Worm (Caenorhabditis elegans) whole organism, mixed stage, embryonic: Measurements from ENCODE around the gene mpst-1.

Source experiments
- bed-3 ChIP-seq: fragments of 200-800 bp; sonication (Bioruptor generic); optimal IDR thresholded peaks from 3 replicates; lab custom pipeline; 2018; ENCODE audit warnings: mild to moderate bottlenecking, missing genetic modification characterization, moderate library complexity, missing compliant biosample characterization
- blmp-1 ChIP-seq: fragments of 150-350 bp; optimal IDR thresholded peaks from 2 replicates; lab custom pipeline; 2014; ENCODE audit warnings: missing biosample characterization, missing genetic modification characterization
- ceh-39 ChIP-seq: fragments of 150-350 bp; optimal IDR thresholded peaks from 2 replicates; lab custom pipeline; 2014; ENCODE audit warnings: missing biosample characterization, missing genetic modification characterization
- ceh-43 ChIP-seq: fragments of 200-800 bp; sonication (Bioruptor generic); optimal IDR thresholded peaks from 2 replicates; lab custom pipeline; 2018; ENCODE audit warnings: mild to moderate bottlenecking, missing genetic modification characterization, moderate library complexity, missing compliant biosample characterization
- ceh-83 ChIP-seq: fragments of 200-800 bp; sonication (Bioruptor generic); optimal IDR thresholded peaks from 2 replicates; lab custom pipeline; 2018; ENCODE audit warnings: mild to moderate bottlenecking, missing genetic modification characterization, missing compliant biosample characterization
- ces-1 ChIP-seq: fragments of 150-350 bp; optimal IDR thresholded peaks from 2 replicates; lab custom pipeline; 2014; ENCODE audit warnings: missing biosample characterization, missing genetic modification reagents, missing genetic modification characterization
- cnd-1 ChIP-seq: fragments of 200-800 bp; sonication (Bioruptor generic); optimal IDR thresholded peaks from 2 replicates; lab custom pipeline; 2018; ENCODE audit warnings: mild to moderate bottlenecking, missing genetic modification characterization, missing compliant biosample characterization
- drap-1 ChIP-seq: fragments of 200-800 bp; sonication (Bioruptor generic); optimal IDR thresholded peaks from 3 replicates; lab custom pipeline; 2018; ENCODE audit warnings: mild to moderate bottlenecking, missing genetic modification characterization, missing compliant biosample characterization
- elt-3 ChIP-seq: fragments of 150-350 bp; optimal IDR thresholded peaks from 2 replicates; lab custom pipeline; 2014; ENCODE audit warnings: missing biosample characterization, missing genetic modification characterization
- flh-1 ChIP-seq: fragments of 200-800 bp; sonication (Bioruptor generic); optimal IDR thresholded peaks from 2 replicates; lab custom pipeline; 2018; ENCODE audit warnings: mild to moderate bottlenecking, missing genetic modification characterization, moderate library complexity, missing compliant biosample characterization
- ham-2 ChIP-seq: fragments of 200-800 bp; sonication (Bioruptor generic); optimal IDR thresholded peaks from 2 replicates; lab custom pipeline; 2018; ENCODE audit warnings: mild to moderate bottlenecking, missing genetic modification characterization, missing compliant biosample characterization
- hlh-1 ChIP-seq: fragments of 150-350 bp; optimal IDR thresholded peaks from 2 replicates; lab custom pipeline; 2014; ENCODE audit warnings: missing biosample characterization, missing genetic modification reagents, missing genetic modification characterization
- lin-13 ChIP-seq: fragments of 150-350 bp; optimal IDR thresholded peaks from 2 replicates; lab custom pipeline; 2014; ENCODE audit warnings: missing biosample characterization, missing genetic modification characterization
- lin-32 ChIP-seq: fragments of 200-800 bp; sonication (Bioruptor generic); optimal IDR thresholded peaks from 2 replicates; lab custom pipeline; 2018; ENCODE audit warnings: mild to moderate bottlenecking, missing genetic modification characterization, missing compliant biosample characterization
- mab-5 ChIP-seq: fragments of 150-350 bp; optimal IDR thresholded peaks from 2 replicates; lab custom pipeline; 2014; ENCODE audit warnings: missing biosample characterization, missing genetic modification characterization
- mep-1 ChIP-seq: fragments of 150-350 bp; optimal IDR thresholded peaks from 2 replicates; lab custom pipeline; 2017; ENCODE audit warnings: missing biosample characterization, missing genetic modification reagents, missing genetic modification characterization, inconsistent platforms
- nhr-12 ChIP-seq: fragments of 150-350 bp; optimal IDR thresholded peaks from 2 replicates; lab custom pipeline; 2014; ENCODE audit warnings: missing biosample characterization, missing genetic modification characterization
- nhr-2 ChIP-seq: fragments of 150-350 bp; optimal IDR thresholded peaks from 2 replicates; lab custom pipeline; 2014; ENCODE audit warnings: missing biosample characterization, missing genetic modification characterization
- nhr-237 ChIP-seq: fragments of 150-350 bp; optimal IDR thresholded peaks from 2 replicates; lab custom pipeline; 2014; ENCODE audit warnings: missing biosample characterization, missing genetic modification characterization
- nhr-28 ChIP-seq: fragments of 150-350 bp; optimal IDR thresholded peaks from 2 replicates; lab custom pipeline; 2014; ENCODE audit warnings: missing biosample characterization, missing genetic modification characterization
- nhr-76 ChIP-seq: sonication (generic microtip); optimal IDR thresholded peaks from 2 replicates; lab custom pipeline; 2017; ENCODE audit warnings: missing biosample characterization, missing genetic modification characterization
- pha-4 ChIP-seq: fragments of 150-350 bp; optimal IDR thresholded peaks from 2 replicates; lab custom pipeline; 2018; ENCODE audit warnings: missing biosample characterization, missing genetic modification reagents, missing genetic modification characterization
- sem-2 ChIP-seq: fragments of 200-800 bp; sonication (Bioruptor generic); optimal IDR thresholded peaks from 2 replicates; lab custom pipeline; 2018; ENCODE audit warnings: mild to moderate bottlenecking, missing genetic modification characterization, missing compliant biosample characterization
- snpc-4 ChIP-seq: fragments of 150-350 bp; optimal IDR thresholded peaks from 2 replicates; lab custom pipeline; 2014; ENCODE audit warnings: missing biosample characterization, missing genetic modification characterization
- sptf-1 ChIP-seq: sonication (generic microtip); optimal IDR thresholded peaks from 2 replicates; lab custom pipeline; 2017; ENCODE audit warnings: mild to moderate bottlenecking, missing genetic modification characterization, moderate library complexity, missing compliant biosample characterization
- tbx-8 ChIP-seq: fragments of 200-800 bp; sonication (Bioruptor generic); optimal IDR thresholded peaks from 2 replicates; lab custom pipeline; 2018; ENCODE audit warnings: mild to moderate bottlenecking, missing genetic modification characterization, moderate library complexity, missing compliant biosample characterization
- unc-120 ChIP-seq: sonication (generic microtip); optimal IDR thresholded peaks from 2 replicates; lab custom pipeline; 2017; ENCODE audit warnings: missing genetic modification characterization, missing compliant biosample characterization; ENCODE audit not compliant: poor library complexity, severe bottlenecking
- unc-39 ChIP-seq: fragments of 150-350 bp; optimal IDR thresholded peaks from 2 replicates; lab custom pipeline; 2014; ENCODE audit warnings: missing biosample characterization, missing genetic modification characterization
- unc-62 ChIP-seq: fragments of 150-350 bp; optimal IDR thresholded peaks from 2 replicates; lab custom pipeline; 2014; ENCODE audit warnings: missing biosample characterization, missing genetic modification reagents, missing genetic modification characterization
- zip-8 ChIP-seq: fragments of 150-350 bp; optimal IDR thresholded peaks from 2 replicates; lab custom pipeline; 2014; ENCODE audit warnings: missing biosample characterization, missing genetic modification characterization

Gene mpst-1

ce11 chrV:11799252-11799822 lies 27.5 kb downstream of the mpst-1 start:
- TF ChIP-seq nhr-237 (tag; lab: Kevin White, UChicago), result peak; percentile 38
- TF ChIP-seq bed-3 (GFP tag; lab: Kevin White, UChicago), result no peak
- TF ChIP-seq elt-3 (tag; lab: Kevin White, UChicago), result peak; percentile 37

- TF ChIP-seq unc-62 (GFP tag; lab: Kevin White, UChicago), result no peak
- TF ChIP-seq sem-2 (GFP tag; lab: Kevin White, UChicago), result no peak
- TF ChIP-seq nhr-237 (tag; lab: Kevin White, UChicago), result no peak
- TF ChIP-seq hlh-1 (tag; lab: Kevin White, UChicago), result no peak
- TF ChIP-seq elt-3 (tag; lab: Kevin White, UChicago), result no peak
- TF ChIP-seq zip-8 (tag; lab: Kevin White, UChicago), result no peak
- TF ChIP-seq drap-1 (GFP tag; lab: Kevin White, UChicago), result no peak
- TF ChIP-seq snpc-4 (tag; lab: Kevin White, UChicago), result no peak
Observed at ce11 chrV:11798320-11798719, 28.5 kb downstream of the mpst-1 start.

- TF ChIP-seq ham-2 (GFP tag; lab: Kevin White, UChicago), result no peak
- TF ChIP-seq elt-3 (tag; lab: Kevin White, UChicago), result no peak
- no peak for TF ChIP-seq bed-3 (GFP tag; lab: Kevin White, UChicago)
- no peak for TF ChIP-seq nhr-237 (tag; lab: Kevin White, UChicago)
- no peak for TF ChIP-seq nhr-76
- TF ChIP-seq mab-5, result no peak
- TF ChIP-seq drap-1 (GFP tag; lab: Kevin White, UChicago), result no peak
- no peak for TF ChIP-seq snpc-4 (tag; lab: Kevin White, UChicago)
- no peak for TF ChIP-seq unc-120 (tag; lab: Kevin White, UChicago)
- TF ChIP-seq nhr-12 (tag; lab: Kevin White, UChicago), result no peak
- no peak for TF ChIP-seq lin-13 (tag; lab: Kevin White, UChicago)
- no peak for TF ChIP-seq ces-1
- no peak for TF ChIP-seq pha-4 (tag; lab: Kevin White, UChicago)
- TF ChIP-seq cnd-1 (tag; lab: Kevin White, UChicago), result no peak
- no peak for TF ChIP-seq mep-1 (tag; lab: Kevin White, UChicago)
- no peak for TF ChIP-seq nhr-2 (tag; lab: Kevin White, UChicago)
- no peak for TF ChIP-seq ceh-43 (GFP tag; lab: Kevin White, UChicago)
- no peak for TF ChIP-seq ceh-39 (tag; lab: Kevin White, UChicago)
- TF ChIP-seq zip-8 (tag; lab: Kevin White, UChicago), result no peak
Observed at ce11 chrV:11797272-11797855, 29.5 kb downstream of the mpst-1 start.

ce11 chrV:11796343-11796742 lies 30.5 kb downstream of the mpst-1 start:
- TF ChIP-seq ceh-43 (GFP tag; lab: Kevin White, UChicago) (no peak), lin-13 (tag; lab: Kevin White, UChicago) (no peak), sptf-1 (no peak), pha-4 (tag; lab: Kevin White, UChicago) (no peak), bed-3 (GFP tag; lab: Kevin White, UChicago) (no peak), tbx-8 (no peak), blmp-1 (tag; lab: Kevin White, UChicago) (no peak), ceh-39 (tag; lab: Kevin White, UChicago) (no peak), unc-39 (tag; lab: Kevin White, UChicago) (no peak), nhr-237 (tag; lab: Kevin White, UChicago) (no peak)

- TF ChIP-seq bed-3 (GFP tag; lab: Kevin White, UChicago), result no peak
- TF ChIP-seq nhr-28 (tag; lab: Kevin White, UChicago), result no peak
- TF ChIP-seq zip-8 (tag; lab: Kevin White, UChicago), result no peak
- TF ChIP-seq lin-32 (GFP tag; lab: Kevin White, UChicago), result no peak
- TF ChIP-seq cnd-1 (tag; lab: Kevin White, UChicago), result no peak
- TF ChIP-seq hlh-1 (tag; lab: Kevin White, UChicago), result no peak
- no peak for TF ChIP-seq ces-1
- no peak for TF ChIP-seq flh-1 (GFP tag; lab: Kevin White, UChicago)
- no peak for TF ChIP-seq unc-120 (tag; lab: Kevin White, UChicago)
- TF ChIP-seq ceh-83, result no peak
- no peak for TF ChIP-seq nhr-2 (tag; lab: Kevin White, UChicago)
- TF ChIP-seq elt-3 (tag; lab: Kevin White, UChicago), result no peak
- TF ChIP-seq nhr-76, result no peak
- TF ChIP-seq sem-2 (GFP tag; lab: Kevin White, UChicago), result no peak
Observed at ce11 chrV:11795352-11795751, 31.5 kb downstream of the mpst-1 start.
